Worm (Caenorhabditis elegans) whole organism, late embryonic: ENCODE results near the gene rft-2.

Experiments used
- C08G9.2 ChIP-seq: sonication (generic microtip); optimal IDR thresholded peaks from 2 replicates; lab custom pipeline; 2016; ENCODE audit warnings: mild to moderate bottlenecking, missing genetic modification characterization, moderate library complexity, missing compliant biosample characterization
- ceh-22 ChIP-seq: sonication (generic microtip); optimal IDR thresholded peaks from 2 replicates; lab custom pipeline; 2017; ENCODE audit warnings: missing biosample characterization, missing genetic modification characterization
- ceh-30 ChIP-seq: fragments of 150-350 bp; optimal IDR thresholded peaks from 2 replicates; lab custom pipeline; 2014; ENCODE audit warnings: missing biosample characterization, missing genetic modification characterization
- hlh-30 ChIP-seq: sonication (generic microtip); optimal IDR thresholded peaks from 2 replicates; lab custom pipeline; 2017; ENCODE audit warnings: antibody characterized with exemption, missing genetic modification characterization, missing compliant biosample characterization; ENCODE audit not compliant: insufficient read depth
- mec-3 ChIP-seq: sonication (generic microtip); optimal IDR thresholded peaks from 2 replicates; lab custom pipeline; 2016; ENCODE audit warnings: borderline replicate concordance, missing genetic modification characterization, missing compliant biosample characterization
- pqm-1 ChIP-seq: sonication (generic microtip); optimal IDR thresholded peaks from 2 replicates; lab custom pipeline; 2016; ENCODE audit warnings: missing genetic modification characterization, missing compliant biosample characterization

DNA sequence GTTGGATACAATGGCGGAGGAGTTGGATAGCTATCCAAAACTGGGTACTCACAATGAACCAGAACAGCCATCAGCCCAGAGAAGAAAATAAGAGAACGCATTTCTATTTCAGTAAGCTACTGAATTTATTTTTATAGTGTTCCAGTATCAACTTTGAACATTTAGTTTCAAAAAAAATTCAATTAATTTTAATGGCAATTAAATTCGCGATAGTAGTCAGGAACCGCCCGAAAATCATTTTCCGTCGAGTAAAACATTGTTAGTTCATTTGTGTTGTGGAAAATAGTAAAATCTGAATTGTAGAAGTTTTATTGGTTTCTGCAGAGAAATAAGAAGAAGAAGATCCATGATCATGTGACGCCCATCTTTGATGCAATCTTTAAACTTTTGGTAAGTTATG is 32.2 kb downstream of the rft-2 start, which contains the start of gene Y47D7A.6:
- TF ChIP-seq C08G9.2 (no peak), hlh-30 (no peak), pqm-1 (no peak), mec-3 (tag; lab: Kevin White, UChicago) (no peak), ceh-30 (tag; lab: Kevin White, UChicago) (no peak), ceh-22 (tag; lab: Kevin White, UChicago) (no peak)
